Worm (Caenorhabditis elegans) whole organism, L2 larva: ENCODE results near the gene F38A6.4.

Experiments used
- aly-2 ChIP-seq: fragments of 150-350 bp; optimal IDR thresholded peaks from 2 replicates; lab custom pipeline; 2014; ENCODE audit warnings: missing biosample characterization, missing genetic modification characterization
- ceh-16 ChIP-seq: fragments of 150-350 bp; optimal IDR thresholded peaks from 2 replicates; lab custom pipeline; 2014; ENCODE audit warnings: missing biosample characterization, missing genetic modification characterization
- ceh-82 ChIP-seq: fragments of 150-350 bp; optimal IDR thresholded peaks from 2 replicates; lab custom pipeline; 2014; ENCODE audit warnings: missing biosample characterization, missing genetic modification characterization
- elt-1 ChIP-seq: fragments of 150-350 bp; optimal IDR thresholded peaks from 2 replicates; lab custom pipeline; 2014; ENCODE audit warnings: missing biosample characterization, missing genetic modification characterization
- fos-1 ChIP-seq: fragments of 150-350 bp; optimal IDR thresholded peaks from 2 replicates; lab custom pipeline; 2014; ENCODE audit warnings: missing biosample characterization, missing genetic modification characterization
- lsy-2 ChIP-seq, 2 experiments: fragments of 150-350 bp in 1 of 2; sonication (generic microtip) in 1 of 2; optimal IDR thresholded peaks; 2 replicates each; lab custom pipeline; 2014 to 2017; ENCODE audit warnings: missing biosample characterization in 2 of 2, missing genetic modification characterization in 2 of 2
- nhr-11 ChIP-seq: fragments of 150-350 bp; optimal IDR thresholded peaks from 2 replicates; lab custom pipeline; 2014; ENCODE audit warnings: missing biosample characterization, missing genetic modification characterization
- nhr-12 ChIP-seq: fragments of 150-350 bp; optimal IDR thresholded peaks from 2 replicates; lab custom pipeline; 2014; ENCODE audit warnings: missing biosample characterization, missing genetic modification characterization
- peb-1 ChIP-seq: fragments of 150-350 bp; optimal IDR thresholded peaks from 2 replicates; lab custom pipeline; 2014; ENCODE audit warnings: missing biosample characterization, missing genetic modification characterization

- peak; percentile 69 for TF ChIP-seq fos-1
- no peak for TF ChIP-seq ceh-82 (tag; lab: Kevin White, UChicago)
- TF ChIP-seq ceh-16 (tag; lab: Kevin White, UChicago): no peak
- TF ChIP-seq elt-1: no peak
- TF ChIP-seq peb-1 (tag; lab: Kevin White, UChicago): no peak
- TF ChIP-seq nhr-11: no peak
- peak in 1 of 2 experiments; percentile 2 for TF ChIP-seq lsy-2 (tag; optimal IDR thresholded peaks at IDR 0.05; lab: Kevin White, UChicago)
- TF ChIP-seq aly-2 (tag; lab: Kevin White, UChicago): no peak
- no peak for TF ChIP-seq nhr-12 (tag; lab: Kevin White, UChicago)
Measured at ce11 chrV:20728763-20729350, 46.3 kb downstream of the F38A6.4 start, which contains the start of gene ipla-3.
